Fruit fly (Drosophila melanogaster) whole organism, pupa: Measurements from ENCODE around the gene Usp30.

ENCODE experiments used
- CG10348 ChIP-seq: fragments of 200-800 bp; sonication (Bioruptor generic); IDR thresholded peaks from 2 replicates; pipeline ENCODE4 v1.3.6; 2022; ENCODE audit warnings: missing biosample characterization, missing genetic modification characterization
- CG12605 ChIP-seq: fragments of 200-800 bp; sonication (Bioruptor generic); IDR thresholded peaks from 2 replicates; pipeline ENCODE4 v1.3.6; 2022; ENCODE audit warnings: missing biosample characterization, missing genetic modification characterization
- CG13204 ChIP-seq: fragments of 200-800 bp; sonication (Bioruptor generic); optimal IDR thresholded peaks from 2 replicates; lab custom pipeline; 2018; ENCODE audit warnings: missing biosample characterization, mild to moderate bottlenecking, missing genetic modification characterization, moderate library complexity
- CG14655 ChIP-seq: fragments of 200-800 bp; sonication (Bioruptor generic); optimal IDR thresholded peaks from 3 replicates; lab custom pipeline; 2017; ENCODE audit warnings: mild to moderate bottlenecking, missing biosample characterization, missing genetic modification reagents, missing genetic modification characterization
- CG34367 ChIP-seq: fragments of 200-800 bp; sonication (Bioruptor generic); optimal IDR thresholded peaks from 2 replicates; lab custom pipeline; 2018; ENCODE audit warnings: missing biosample characterization, mild to moderate bottlenecking, missing genetic modification characterization
- CG8159 ChIP-seq: fragments of 200-800 bp; sonication (Bioruptor generic); optimal IDR thresholded peaks from 3 replicates; lab custom pipeline; 2018; ENCODE audit warnings: missing biosample characterization, mild to moderate bottlenecking, missing genetic modification characterization, moderate library complexity
- D1 ChIP-seq: fragments of 200-800 bp; sonication (Bioruptor generic); optimal IDR thresholded peaks from 2 replicates; lab custom pipeline; 2018; ENCODE audit warnings: missing biosample characterization, mild to moderate bottlenecking, missing genetic modification characterization, moderate library complexity
- EcR ChIP-seq: fragments of 200-800 bp; sonication (Bioruptor generic); optimal IDR thresholded peaks from 3 replicates; lab custom pipeline; 2019; ENCODE audit warnings: missing biosample characterization, missing genetic modification characterization, mild to moderate bottlenecking, moderate library complexity, missing genetic modification reagents
- Ets98B ChIP-seq: fragments of 200-800 bp; sonication (Bioruptor generic); IDR thresholded peaks from 2 replicates; pipeline ENCODE4 v1.3.6; 2022; ENCODE audit warnings: missing biosample characterization, missing genetic modification characterization
- Pif1A ChIP-seq: fragments of 200-800 bp; sonication (Bioruptor generic); optimal IDR thresholded peaks from 3 replicates; lab custom pipeline; 2016; ENCODE audit warnings: missing biosample characterization, missing genetic modification characterization
- Pif1B ChIP-seq: fragments of 200-800 bp; sonication (Bioruptor generic); optimal IDR thresholded peaks from 3 replicates; lab custom pipeline; 2016; ENCODE audit warnings: missing biosample characterization, missing genetic modification characterization
- Snoo ChIP-seq: fragments of 200-800 bp; sonication (Bioruptor generic); optimal IDR thresholded peaks from 3 replicates; lab custom pipeline; 2017; ENCODE audit warnings: missing biosample characterization, mild to moderate bottlenecking, missing genetic modification characterization, inconsistent platforms
- gl ChIP-seq: fragments of 200-800 bp; sonication (Bioruptor generic); optimal IDR thresholded peaks from 2 replicates; lab custom pipeline; 2018; ENCODE audit warnings: missing biosample characterization, mild to moderate bottlenecking, missing genetic modification characterization

DNA sequence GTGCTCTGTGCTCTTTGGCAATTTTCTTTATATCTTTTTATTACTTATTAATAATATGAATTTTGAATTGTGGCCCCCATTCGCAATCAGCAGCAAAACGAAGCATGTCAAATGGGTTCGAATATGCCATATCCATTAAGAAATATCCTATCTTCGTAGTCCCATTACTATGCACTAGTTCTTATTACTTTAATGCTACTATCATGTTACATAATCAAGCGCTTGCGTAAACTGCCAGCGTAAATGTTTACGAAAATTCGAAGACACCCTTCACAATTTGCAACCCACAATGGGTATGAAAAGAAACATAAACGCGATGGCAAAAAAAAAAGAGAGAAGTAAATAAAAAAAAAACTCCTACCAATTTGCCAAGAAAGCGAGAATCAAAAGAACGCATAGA is 47.1 kb upstream of the Usp30 start:
- TF ChIP-seq CG13204 (GFP tag; lab: Kevin White, UChicago) = no peak
- peak; percentile 65 for TF ChIP-seq CG8159 (tag; lab: Kevin White, UChicago)
- TF ChIP-seq gl (tag; lab: Kevin White, UChicago) = peak; percentile 28
- peak; percentile 57 for TF ChIP-seq Pif1B (GFP tag; lab: Kevin White, UChicago)
- TF ChIP-seq CG34367 = peak; percentile 76
- TF ChIP-seq Snoo (tag; lab: Kevin White, UChicago) = no peak
- no peak for TF ChIP-seq D1
- peak; percentile 77 for TF ChIP-seq CG14655
- peak; percentile 74 for TF ChIP-seq CG12605 (GFP tag; lab: Robert Waterston, UW)
- peak; percentile 53 for TF ChIP-seq Pif1A
- TF ChIP-seq EcR (GFP tag; lab: Kevin White, UChicago) = no peak
- peak; percentile 70 for TF ChIP-seq Ets98B
- TF ChIP-seq CG10348 (GFP tag; lab: Robert Waterston, UW) = no peak
